Fruit fly (Drosophila melanogaster) whole organism, embryonic: ENCODE results near the gene Jhbp6.

Experiments
- BEAF-32 ChIP-seq: fragments of 200-800 bp; sonication (Bioruptor generic); optimal IDR thresholded peaks from 3 replicates; lab custom pipeline; 2017; ENCODE audit warnings: missing biosample characterization, missing genetic modification characterization, mild to moderate bottlenecking, moderate library complexity, missing genetic modification reagents
- BtbVII ChIP-seq: fragments of 200-800 bp; sonication (Bioruptor generic); optimal IDR thresholded peaks from 3 replicates; lab custom pipeline; 2017; ENCODE audit warnings: missing biosample characterization, mild to moderate bottlenecking, missing genetic modification characterization
- CG10565 ChIP-seq: fragments of 200-800 bp; sonication (Bioruptor generic); optimal IDR thresholded peaks from 3 replicates; lab custom pipeline; 2016; ENCODE audit warnings: missing biosample characterization, mild to moderate bottlenecking, missing genetic modification characterization
- CG10654 ChIP-seq: fragments of 200-800 bp; sonication (Bioruptor generic); optimal IDR thresholded peaks from 2 replicates; lab custom pipeline; 2016; ENCODE audit warnings: missing biosample characterization, missing genetic modification characterization
- CG11085 ChIP-seq: fragments of 200-800 bp; sonication (Bioruptor generic); IDR thresholded peaks from 2 replicates; pipeline ENCODE4 v1.3.6; 2022; ENCODE audit warnings: missing biosample characterization, missing genetic modification characterization
- CG12391 ChIP-seq: fragments of 200-800 bp; sonication (Bioruptor generic); optimal IDR thresholded peaks from 3 replicates; lab custom pipeline; 2018; ENCODE audit warnings: missing biosample characterization, mild to moderate bottlenecking, missing genetic modification characterization, moderate library complexity
- CG14667 ChIP-seq: fragments of 200-800 bp; sonication (Bioruptor generic); IDR thresholded peaks from 2 replicates; pipeline ENCODE4 v1.3.6; 2022; ENCODE audit warnings: missing biosample characterization, missing genetic modification characterization
- CG2199 ChIP-seq: fragments of 200-800 bp; sonication (Bioruptor generic); IDR thresholded peaks from 3 replicates; pipeline ENCODE4 v1.3.6; 2022; ENCODE audit warnings: missing biosample characterization, missing genetic modification characterization
- CG2875 ChIP-seq: fragments of 200-800 bp; sonication (Bioruptor generic); optimal IDR thresholded peaks from 2 replicates; lab custom pipeline; 2017; ENCODE audit warnings: missing biosample characterization, mild to moderate bottlenecking, missing genetic modification characterization, missing genetic modification reagents
- CG3726 ChIP-seq: fragments of 200-800 bp; sonication (Bioruptor generic); IDR thresholded peaks from 3 replicates; pipeline ENCODE4, ENCODE4 v1.3.6; 2022; ENCODE audit warnings: missing biosample characterization, missing genetic modification characterization
- CG3995 ChIP-seq: fragments of 200-800 bp; sonication (Bioruptor generic); optimal IDR thresholded peaks from 3 replicates; lab custom pipeline; 2016; ENCODE audit warnings: missing biosample characterization, missing genetic modification characterization
- CG6791 ChIP-seq: fragments of 200-800 bp; sonication (Bioruptor generic); IDR thresholded peaks from 3 replicates; pipeline ENCODE4 v1.3.6; 2022; ENCODE audit warnings: missing biosample characterization, missing genetic modification characterization; ENCODE audit not compliant: partially characterized antibody
- CG7556 ChIP-seq: fragments of 200-800 bp; sonication (Bioruptor generic); optimal IDR thresholded peaks from 2 replicates; lab custom pipeline; 2017; ENCODE audit warnings: missing biosample characterization, mild to moderate bottlenecking, missing genetic modification characterization
- CG7928 ChIP-seq: fragments of 200-800 bp; sonication (Bioruptor generic); optimal IDR thresholded peaks from 2 replicates; lab custom pipeline; 2017; ENCODE audit warnings: missing biosample characterization, mild to moderate bottlenecking, missing genetic modification characterization
- CG8290 ChIP-seq, 3 experiments: fragments of 200-800 bp; sonication (Bioruptor generic); optimal IDR thresholded peaks; 2 replicates each; lab custom pipeline; 2016 to 2019; ENCODE audit warnings: missing biosample characterization in 3 of 3, missing genetic modification characterization in 3 of 3, mild to moderate bottlenecking in 2 of 3, moderate library complexity in 1 of 3
- CG8388 ChIP-seq: fragments of 200-800 bp; sonication (Bioruptor generic); optimal IDR thresholded peaks from 2 replicates; lab custom pipeline; 2019; ENCODE audit warnings: missing biosample characterization, mild to moderate bottlenecking, missing genetic modification characterization, moderate library complexity
- CG9817 ChIP-seq: fragments of 200-800 bp; sonication (Bioruptor generic); optimal IDR thresholded peaks from 2 replicates; lab custom pipeline; 2018; ENCODE audit warnings: missing biosample characterization, mild to moderate bottlenecking, missing genetic modification characterization, moderate library complexity
- CTCF ChIP-seq: fragments of 200-800 bp; sonication (Bioruptor generic); optimal IDR thresholded peaks from 2 replicates; lab custom pipeline; 2017; ENCODE audit warnings: missing biosample characterization, mild to moderate bottlenecking, missing genetic modification characterization, moderate library complexity
- Dip2 ChIP-seq: fragments of 200-800 bp; sonication (Bioruptor generic); IDR thresholded peaks from 2 replicates; pipeline ENCODE4 v1.3.6; 2022; ENCODE audit warnings: missing biosample characterization, missing genetic modification characterization
- HmgD ChIP-seq: fragments of 200-800 bp; sonication (Bioruptor generic); optimal IDR thresholded peaks from 3 replicates; lab custom pipeline; 2016; ENCODE audit warnings: missing biosample characterization, missing genetic modification characterization
- Lhr ChIP-seq: fragments of 200-800 bp; sonication (Bioruptor generic); optimal IDR thresholded peaks from 3 replicates; lab custom pipeline; 2017; ENCODE audit warnings: mild to moderate bottlenecking, missing biosample characterization, missing genetic modification reagents, missing genetic modification characterization
- Lpt ChIP-seq: fragments of >200 bp; optimal IDR thresholded peaks from 2 replicates; lab custom pipeline; 2018; ENCODE audit warnings: missing biosample characterization, missing genetic modification characterization
- NC2α ChIP-seq: fragments of 200-800 bp; sonication (Bioruptor generic); optimal IDR thresholded peaks from 2 replicates; lab custom pipeline; 2016; ENCODE audit warnings: missing biosample characterization, missing genetic modification characterization
- ash1 ChIP-seq: fragments of 200-800 bp; sonication (Bioruptor generic); optimal IDR thresholded peaks from 2 replicates; lab custom pipeline; 2018; ENCODE audit warnings: missing biosample characterization, mild to moderate bottlenecking, missing genetic modification characterization
- bowl ChIP-seq: fragments of 200-800 bp; sonication (Bioruptor generic); IDR thresholded peaks from 2 replicates; pipeline ENCODE4 v1.3.6; 2022; ENCODE audit warnings: missing biosample characterization, missing genetic modification characterization
- cato ChIP-seq: fragments of 200-800 bp; sonication (Bioruptor generic); optimal IDR thresholded peaks from 2 replicates; lab custom pipeline; 2016; ENCODE audit warnings: missing biosample characterization, missing genetic modification characterization, borderline replicate concordance
- chm ChIP-seq: fragments of 200-800 bp; sonication (Bioruptor generic); IDR thresholded peaks from 2 replicates; pipeline ENCODE4 v1.3.6; 2022; ENCODE audit warnings: missing biosample characterization, missing genetic modification characterization
- corto ChIP-seq: fragments of 200-800 bp; sonication (Bioruptor generic); optimal IDR thresholded peaks from 2 replicates; lab custom pipeline; 2016; ENCODE audit warnings: missing biosample characterization, mild to moderate bottlenecking, missing genetic modification characterization, moderate library complexity
- crc ChIP-seq: fragments of 200-800 bp; sonication (Bioruptor generic); optimal IDR thresholded peaks from 2 replicates; lab custom pipeline; 2016; ENCODE audit warnings: missing biosample characterization, missing genetic modification characterization
- da ChIP-seq: fragments of 200-800 bp; sonication (Bioruptor generic); optimal IDR thresholded peaks from 2 replicates; lab custom pipeline; 2016; ENCODE audit warnings: missing biosample characterization, missing genetic modification characterization
- dmrt11E ChIP-seq: fragments of 200-800 bp; sonication (Bioruptor generic); optimal IDR thresholded peaks from 3 replicates; lab custom pipeline; 2018; ENCODE audit warnings: missing biosample characterization, mild to moderate bottlenecking, missing genetic modification characterization, moderate library complexity
- gsb-n ChIP-seq: fragments of 200-800 bp; sonication (Bioruptor generic); optimal IDR thresholded peaks from 3 replicates; lab custom pipeline; 2018; ENCODE audit warnings: missing biosample characterization, mild to moderate bottlenecking, missing genetic modification characterization
- hb ChIP-seq: fragments of 200-800 bp; sonication (Bioruptor generic); IDR thresholded peaks from 3 replicates; pipeline ENCODE4 v1.3.6; 2022; ENCODE audit warnings: missing biosample characterization, missing genetic modification characterization; ENCODE audit not compliant: partially characterized antibody
- klu ChIP-seq: fragments of 200-800 bp; sonication (Bioruptor generic); IDR thresholded peaks from 2 replicates; pipeline ENCODE4 v1.3.6; 2022; ENCODE audit warnings: missing biosample characterization, missing genetic modification characterization
- kni ChIP-seq: fragments of 200-800 bp; sonication (Bioruptor generic); optimal IDR thresholded peaks from 3 replicates; lab custom pipeline; 2017; ENCODE audit warnings: mild to moderate bottlenecking, missing biosample characterization, missing genetic modification reagents, missing genetic modification characterization
- nmo ChIP-seq: fragments of 200-800 bp; sonication (Bioruptor generic); optimal IDR thresholded peaks from 2 replicates; lab custom pipeline; 2018; ENCODE audit warnings: missing biosample characterization, mild to moderate bottlenecking, missing genetic modification characterization, moderate library complexity
- pfk ChIP-seq: fragments of 200-800 bp; sonication (Bioruptor generic); optimal IDR thresholded peaks from 2 replicates; lab custom pipeline; 2018; ENCODE audit warnings: missing biosample characterization, mild to moderate bottlenecking, missing genetic modification characterization, moderate library complexity
- pita ChIP-seq: fragments of 200-800 bp; sonication (Bioruptor generic); optimal IDR thresholded peaks from 2 replicates; lab custom pipeline; 2017; ENCODE audit warnings: missing biosample characterization, mild to moderate bottlenecking, missing genetic modification characterization
- ro ChIP-seq: fragments of 200-800 bp; sonication (Bioruptor generic); IDR thresholded peaks from 2 replicates; pipeline ENCODE4 v1.3.6; 2022; ENCODE audit warnings: missing biosample characterization, missing genetic modification characterization
- run ChIP-seq: fragments of 200-800 bp; sonication (Bioruptor generic); optimal IDR thresholded peaks from 3 replicates; lab custom pipeline; 2018; ENCODE audit warnings: missing biosample characterization, mild to moderate bottlenecking, missing genetic modification characterization
- salm ChIP-seq: fragments of 200-800 bp; sonication (Bioruptor generic); optimal IDR thresholded peaks from 2 replicates; lab custom pipeline; 2018; ENCODE audit warnings: missing biosample characterization, mild to moderate bottlenecking, missing genetic modification characterization
- sens ChIP-seq: fragments of 200-800 bp; sonication (Bioruptor generic); peaks from one replicate; lab custom pipeline; 2016; ENCODE audit warnings: missing biosample characterization, missing genetic modification characterization
- stwl ChIP-seq: fragments of 200-800 bp; sonication (Bioruptor generic); optimal IDR thresholded peaks from 3 replicates; lab custom pipeline; 2018; ENCODE audit warnings: missing biosample characterization, mild to moderate bottlenecking, missing genetic modification characterization, moderate library complexity
- vnd ChIP-seq: fragments of 200-800 bp; sonication (Bioruptor generic); IDR thresholded peaks from 3 replicates; pipeline ENCODE4 v1.3.6; 2022; ENCODE audit warnings: missing biosample characterization, missing genetic modification characterization; ENCODE audit not compliant: partially characterized antibody

Jhbp6 gene

dm6 chr3L:22634111-22634510 is 35.6 kb upstream of the Jhbp6 start:
- 0 out of 3 replicates have a peak, but pooled peaks have one; percentile 46 for TF ChIP-seq CG2199 (GFP tag; lab: Robert Waterston, UW)
- TF ChIP-seq CG7556 = no peak
- TF ChIP-seq CG6791 (GFP tag; lab: Robert Waterston, UW) = peak; percentile 55; the same call in 2 of the 3 replicates
- TF ChIP-seq crc (GFP tag; lab: Kevin White, UChicago) = no peak
- TF ChIP-seq bowl = no peak
- no peak for TF ChIP-seq NC2α (GFP tag; lab: Kevin White, UChicago)
- TF ChIP-seq da (GFP tag; lab: Kevin White, UChicago) = no peak
- no peak for TF ChIP-seq dmrt11E (tag; lab: Kevin White, UChicago)
- peak; percentile 64 for TF ChIP-seq CG8290 (GFP tag; optimal IDR thresholded peaks at IDR 0.05; lab: Kevin White, UChicago)
- no peak for TF ChIP-seq CG8290 (tag; optimal IDR thresholded peaks at IDR 0.05; lab: Kevin White, UChicago)
- no peak for TF ChIP-seq CG9817 (tag; lab: Kevin White, UChicago)
- TF ChIP-seq chm (GFP tag; lab: Robert Waterston, UW) = no peak
- no peak for TF ChIP-seq kni
- no peak for TF ChIP-seq hb (GFP tag; lab: Robert Waterston, UW)
- TF ChIP-seq CG11085 = no peak
- no peak for TF ChIP-seq CG12391 (tag; lab: Kevin White, UChicago)
- no peak for TF ChIP-seq ash1 (GFP tag; lab: Kevin White, UChicago)
- no peak for TF ChIP-seq Lpt (GFP tag; lab: Kevin White, UChicago)
- no peak for TF ChIP-seq CG10565 (GFP tag; lab: Kevin White, UChicago)
- no peak for TF ChIP-seq CG10654 (GFP tag; lab: Kevin White, UChicago)
- TF ChIP-seq CG8388 (GFP tag; lab: Kevin White, UChicago) = no peak
- no peak for TF ChIP-seq CG14667
- no peak for TF ChIP-seq gsb-n (tag; lab: Kevin White, UChicago)
- no peak for TF ChIP-seq pfk
- TF ChIP-seq CG2875 = no peak
- no peak for TF ChIP-seq cato (GFP tag; lab: Kevin White, UChicago)
- peak; percentile 88 for TF ChIP-seq Dip2 (GFP tag; lab: Robert Waterston, UW)
- no peak for TF ChIP-seq BtbVII
- TF ChIP-seq salm = no peak
- no peak for TF ChIP-seq CG3726 (GFP tag; lab: Robert Waterston, UW)
- TF ChIP-seq ro (GFP tag; lab: Robert Waterston, UW) = no peak
- TF ChIP-seq BEAF-32 (GFP tag; lab: Kevin White, UChicago) = no peak
- no peak for TF ChIP-seq corto
- TF ChIP-seq klu (GFP tag; lab: Robert Waterston, UW) = no peak
- TF ChIP-seq nmo (GFP tag; lab: Kevin White, UChicago) = no peak
- TF ChIP-seq pita (GFP tag; lab: Kevin White, UChicago) = peak; percentile 19
- TF ChIP-seq Lhr (GFP tag; lab: Kevin White, UChicago) = no peak
- peak; percentile 84 for TF ChIP-seq stwl (tag; lab: Kevin White, UChicago)
- TF ChIP-seq run = no peak
- TF ChIP-seq CTCF (GFP tag; lab: Kevin White, UChicago) = peak; percentile 91
- TF ChIP-seq sens (GFP tag; lab: Kevin White, UChicago) = peak; percentile 71
- no peak for TF ChIP-seq CG7928 (GFP tag; lab: Kevin White, UChicago)
- no peak for TF ChIP-seq CG3995
- TF ChIP-seq HmgD (GFP tag; lab: Kevin White, UChicago) = no peak
- no peak for TF ChIP-seq vnd (GFP tag; lab: Robert Waterston, UW)
